Fruit fly (Drosophila melanogaster): ENCODE results near the gene cana.

- TF ChIP-seq br (GFP tag; optimal IDR thresholded peaks at IDR 0.05) (peak; percentile 34), usp (GFP tag; optimal IDR thresholded peaks at IDR 0.05) (no peak), psq (GFP tag; optimal IDR thresholded peaks at IDR 0.05) (peak; percentile 18), Vsx2 (GFP tag; optimal IDR thresholded peaks at IDR 0.05; ENCODE audit: partially characterized antibody) (no peak), pan (optimal IDR thresholded peaks at IDR 0.05) (no peak)
Observed at dm6 chr2L:11268933-11269631, 498 bp upstream of the cana start, which contains the start of gene cmet.

Measured in whole organism, wandering third instar larva.